Fruit fly (Drosophila melanogaster): Measurements from ENCODE around the gene CASK.

The CASK gene

DNA sequence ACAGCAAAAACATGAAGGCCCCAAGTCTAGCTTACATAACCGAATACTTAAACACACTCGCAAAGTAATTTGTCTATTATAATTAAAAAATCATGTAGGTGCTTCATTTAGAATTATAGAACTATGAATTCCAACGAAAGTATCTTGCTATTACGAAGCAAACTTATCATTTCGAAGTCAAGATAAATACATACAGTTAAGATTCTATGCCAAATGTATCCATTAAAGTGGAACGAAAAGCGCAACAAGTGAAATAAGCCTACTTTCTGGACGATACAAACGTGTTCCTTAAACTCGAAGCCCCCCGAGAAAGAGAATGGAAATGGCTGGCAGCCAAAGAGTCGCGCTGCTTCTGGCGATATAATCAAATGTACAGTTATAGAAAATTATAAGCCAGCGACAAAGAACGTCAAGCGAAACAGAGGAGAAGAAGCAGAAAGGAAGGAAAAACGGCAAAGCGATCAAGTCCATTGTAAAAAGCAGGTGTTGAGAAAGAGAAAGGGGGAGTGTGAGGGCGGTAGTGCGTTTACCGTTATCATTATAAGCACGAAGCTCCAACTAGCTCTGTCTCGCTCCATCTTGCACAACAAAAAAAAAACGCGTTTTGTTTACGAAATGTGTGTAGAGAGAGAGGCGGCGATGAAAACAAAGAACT lies 30.2 kb upstream of the CASK start (continued):
- TF ChIP-seq p53 (GFP tag; optimal IDR thresholded peaks at IDR 0.05), result no peak
- no peak for TF ChIP-seq nom (GFP tag; optimal IDR thresholded peaks at IDR 0.05)
- TF ChIP-seq bbx (GFP tag; IDR thresholded peaks at IDR 0.05; ENCODE audit: partially characterized antibody), result no peak
- no peak for TF ChIP-seq C15 (GFP tag; IDR thresholded peaks at IDR 0.05)
- TF ChIP-seq lbe (GFP tag; optimal IDR thresholded peaks at IDR 0.05), result no peak
- no peak for TF ChIP-seq gsb-n (tag; optimal IDR thresholded peaks at IDR 0.05)
- no peak for TF ChIP-seq CG10209 (GFP tag; optimal IDR thresholded peaks at IDR 0.05)
- peak; percentile 3 for TF ChIP-seq HLH54F (GFP tag; optimal IDR thresholded peaks at IDR 0.05)
- TF ChIP-seq bab2 (GFP tag; optimal IDR thresholded peaks at IDR 0.05), result no peak
- TF ChIP-seq seq (GFP tag; IDR thresholded peaks at IDR 0.05), result no peak
- no peak for TF ChIP-seq CG7963 (GFP tag; IDR thresholded peaks at IDR 0.05; ENCODE audit: partially characterized antibody)
- no peak for TF ChIP-seq tna (GFP tag; IDR thresholded peaks at IDR 0.05; ENCODE audit: partially characterized antibody)
- no peak for TF ChIP-seq Adf1 (GFP tag; IDR thresholded peaks at IDR 0.05)
- TF ChIP-seq CG5245 (GFP tag; optimal IDR thresholded peaks at IDR 0.05), result no peak
- no peak for TF ChIP-seq CG12769 (tag; optimal IDR thresholded peaks at IDR 0.05)
- TF ChIP-seq dimm (GFP tag; IDR thresholded peaks at IDR 0.05), result no peak
- no peak for TF ChIP-seq Vsx1 (GFP tag; optimal IDR thresholded peaks at IDR 0.05)
- TF ChIP-seq CG1233 (GFP tag; optimal IDR thresholded peaks at IDR 0.05), result no peak
- TF ChIP-seq kni (GFP tag; optimal IDR thresholded peaks at IDR 0.05), result peak; percentile 63
- no peak for TF ChIP-seq CG9727 (GFP tag; optimal IDR thresholded peaks at IDR 0.05)
- no peak for TF ChIP-seq sob (GFP tag; IDR thresholded peaks at IDR 0.05)
- no peak for TF ChIP-seq klu (GFP tag; IDR thresholded peaks at IDR 0.05)
- TF ChIP-seq Bteb2 (GFP tag; optimal IDR thresholded peaks at IDR 0.05), result no peak
- TF ChIP-seq Bdp1 (GFP tag; optimal IDR thresholded peaks at IDR 0.05), result no peak
- no peak for TF ChIP-seq hbn (GFP tag; IDR thresholded peaks at IDR 0.05; ENCODE audit: partially characterized antibody)
- TF ChIP-seq CG3995 (GFP tag; optimal IDR thresholded peaks at IDR 0.05), result no peak
- TF ChIP-seq shn (GFP tag; optimal IDR thresholded peaks at IDR 0.05), result peak; percentile 2
- TF ChIP-seq CG4854 (GFP tag; optimal IDR thresholded peaks at IDR 0.05), result no peak
- no peak for TF ChIP-seq Jarid2 (GFP tag; optimal IDR thresholded peaks at IDR 0.05)
- no peak for TF ChIP-seq CG14667 (GFP tag; IDR thresholded peaks at IDR 0.05)
- no peak for TF ChIP-seq mld (GFP tag; IDR thresholded peaks at IDR 0.05; ENCODE audit: partially characterized antibody)
- TF ChIP-seq CG14014 (GFP tag; IDR thresholded peaks at IDR 0.05), result no peak
- 0 out of 3 replicates have a peak, but pooled peaks have one; percentile 19 for TF ChIP-seq otp (GFP tag; IDR thresholded peaks at IDR 0.05)
- TF ChIP-seq CG11504 (tag; optimal IDR thresholded peaks at IDR 0.05), result peak; percentile 57
- TF ChIP-seq CG8281 (tag; optimal IDR thresholded peaks at IDR 0.05), result no peak
- TF ChIP-seq Lim3 (GFP tag; IDR thresholded peaks at IDR 0.05), result no peak
- TF ChIP-seq ash1 (GFP tag; optimal IDR thresholded peaks at IDR 0.05), result no peak
- no peak for TF ChIP-seq Tbp (GFP tag; optimal IDR thresholded peaks at IDR 0.05)
- TF ChIP-seq CG12219 (GFP tag; optimal IDR thresholded peaks at IDR 0.05), result no peak
- peak; percentile 10 for TF ChIP-seq CG17359 (tag; optimal IDR thresholded peaks at IDR 0.05)
- no peak for TF ChIP-seq CG10274 (GFP tag; optimal IDR thresholded peaks at IDR 0.05)
- no peak for TF ChIP-seq CG7928 (GFP tag; optimal IDR thresholded peaks at IDR 0.05)
- TF ChIP-seq run (tag; optimal IDR thresholded peaks at IDR 0.05), result no peak
- no peak for TF ChIP-seq CG9797 (GFP tag; optimal IDR thresholded peaks at IDR 0.05)
- TF ChIP-seq E2f1 (GFP tag; IDR thresholded peaks at IDR 0.05), result no peak
- peak; percentile 3 for TF ChIP-seq Ssrp (tag; optimal IDR thresholded peaks at IDR 0.05)
- TF ChIP-seq nerfin-2 (GFP tag; IDR thresholded peaks at IDR 0.05; ENCODE audit: partially characterized antibody), result no peak
- no peak for TF ChIP-seq HmgD (GFP tag; optimal IDR thresholded peaks at IDR 0.05)
- TF ChIP-seq Rfx (GFP tag; IDR thresholded peaks at IDR 0.05), result peak; percentile 49
- no peak for TF ChIP-seq Hand (GFP tag; optimal IDR thresholded peaks at IDR 0.05)
